Fruit fly (Drosophila melanogaster) whole organism, wandering third instar larva: ENCODE results near the gene CG6628.

Experiments
- CG32264 ChIP-seq: fragments of 200-800 bp; sonication (Bioruptor generic); optimal IDR thresholded peaks from 2 replicates; lab custom pipeline; 2016; ENCODE audit warnings: missing biosample characterization, missing genetic modification characterization
- CrebA ChIP-seq: fragments of 200-800 bp; sonication (Bioruptor generic); optimal IDR thresholded peaks from 2 replicates; lab custom pipeline; 2016; ENCODE audit warnings: missing biosample characterization, mild to moderate bottlenecking, missing genetic modification characterization, borderline replicate concordance
- Dfd ChIP-seq: fragments of >200 bp; optimal IDR thresholded peaks from 2 replicates; lab custom pipeline; 2017; ENCODE audit warnings: missing biosample characterization, missing genetic modification characterization
- Dif ChIP-seq: fragments of 200-275, 200-300 bp; sonication (Bioruptor generic); optimal IDR thresholded peaks from 2 replicates; lab custom pipeline; 2018; ENCODE audit warnings: missing biosample characterization, missing genetic modification characterization; ENCODE audit not compliant: partially characterized antibody
- GATAd ChIP-seq: sonication (Bioruptor generic); optimal IDR thresholded peaks from 2 replicates; lab custom pipeline; 2016; ENCODE audit warnings: missing biosample characterization, missing genetic modification characterization
- HLH106 ChIP-seq: fragments of 200-800 bp; optimal IDR thresholded peaks from 3 replicates; lab custom pipeline; 2019; ENCODE audit warnings: missing biosample characterization, mild to moderate bottlenecking, missing genetic modification characterization, moderate library complexity
- Hnf4 ChIP-seq: fragments of 200-800 bp; sonication (Bioruptor generic); optimal IDR thresholded peaks from 2 replicates; lab custom pipeline; 2016; ENCODE audit warnings: missing biosample characterization, mild to moderate bottlenecking, missing genetic modification characterization
- Hr78 ChIP-seq: fragments of >200 bp; optimal IDR thresholded peaks from 2 replicates; lab custom pipeline; 2017; ENCODE audit warnings: missing biosample characterization, missing genetic modification characterization
- Hr83 ChIP-seq: fragments of 200-300 bp; sonication (Bioruptor generic); optimal IDR thresholded peaks from 2 replicates; lab custom pipeline; 2016; ENCODE audit warnings: missing biosample characterization, mild to moderate bottlenecking, missing genetic modification characterization, moderate library complexity; ENCODE audit not compliant: poor library complexity, severe bottlenecking
- Jra ChIP-seq: sonication (Bioruptor generic); optimal IDR thresholded peaks from 2 replicates; lab custom pipeline; 2016; ENCODE audit warnings: missing biosample characterization, missing genetic modification characterization
- Myc ChIP-seq: fragments of >200 bp; optimal IDR thresholded peaks from 2 replicates; lab custom pipeline; 2017
- N ChIP-seq: fragments of >200 bp; optimal IDR thresholded peaks from 2 replicates; lab custom pipeline; 2018; ENCODE audit warnings: missing biosample characterization, missing external identifiers, missing genetic modification characterization
- OdsH ChIP-seq: fragments of 200-800 bp; sonication (Bioruptor generic); optimal IDR thresholded peaks from 2 replicates; lab custom pipeline; 2016; ENCODE audit warnings: missing biosample characterization, mild to moderate bottlenecking, missing genetic modification characterization
- Rel ChIP-seq, 2 experiments: fragments of 200-800 bp; sonication (Bioruptor generic) in 1 of 2; optimal IDR thresholded peaks; 2 replicates in 1 of 2; 3 replicates in 1 of 2; lab custom pipeline; 2016 to 2019; ENCODE audit warnings: mild to moderate bottlenecking in 2 of 2, missing biosample characterization in 2 of 2, missing genetic modification characterization in 2 of 2, moderate library complexity in 1 of 2
- Sp1 ChIP-seq: fragments of 200-800 bp; sonication (Bioruptor generic); optimal IDR thresholded peaks from 3 replicates; lab custom pipeline; 2019; ENCODE audit warnings: missing biosample characterization, mild to moderate bottlenecking, missing genetic modification characterization, moderate library complexity
- brk ChIP-seq: fragments of 200-800 bp; sonication (Bioruptor generic); optimal IDR thresholded peaks from 2 replicates; lab custom pipeline; 2016; ENCODE audit warnings: missing biosample characterization, mild to moderate bottlenecking, missing genetic modification characterization
- dmrt93B ChIP-seq: fragments of 200-800 bp; sonication (Bioruptor generic); optimal IDR thresholded peaks from 2 replicates; lab custom pipeline; 2018; ENCODE audit warnings: missing biosample characterization, mild to moderate bottlenecking, missing genetic modification characterization
- ey ChIP-seq: fragments of 200-800 bp; sonication (Bioruptor generic); optimal IDR thresholded peaks from 2 replicates; lab custom pipeline; 2016; ENCODE audit warnings: missing biosample characterization, missing genetic modification characterization
- foxo ChIP-seq, 2 experiments: fragments of 200-800 bp; sonication (Bioruptor generic); optimal IDR thresholded peaks; 2 replicates in 1 of 2; 3 replicates in 1 of 2; lab custom pipeline; 2016 to 2017; ENCODE audit warnings: missing biosample characterization in 2 of 2, missing genetic modification characterization in 2 of 2
- fru ChIP-seq: fragments of 200-800 bp; sonication (Bioruptor generic); optimal IDR thresholded peaks from 3 replicates; lab custom pipeline; 2016; ENCODE audit warnings: missing biosample characterization, mild to moderate bottlenecking, missing genetic modification characterization
- h ChIP-seq: fragments of 200-800 bp; sonication (Bioruptor generic); optimal IDR thresholded peaks from 3 replicates; lab custom pipeline; 2016; ENCODE audit warnings: missing biosample characterization, mild to moderate bottlenecking, missing genetic modification characterization
- jim ChIP-seq: fragments of 175-275, 200-325 bp; sonication (Bioruptor generic); optimal IDR thresholded peaks from 2 replicates; lab custom pipeline; 2016; ENCODE audit warnings: missing biosample characterization, mild to moderate bottlenecking, missing genetic modification characterization
- lola ChIP-seq: fragments of >200 bp; optimal IDR thresholded peaks from 2 replicates; lab custom pipeline; 2017; ENCODE audit warnings: missing biosample characterization, missing genetic modification characterization
- pan ChIP-seq: fragments of >200 bp; optimal IDR thresholded peaks from 2 replicates; lab custom pipeline; 2017
- psq ChIP-seq: fragments of 200-800 bp; sonication (Bioruptor generic); optimal IDR thresholded peaks from 3 replicates; lab custom pipeline; 2017; ENCODE audit warnings: missing biosample characterization, mild to moderate bottlenecking, missing genetic modification characterization, moderate library complexity
- rgr ChIP-seq: fragments of 200-800 bp; sonication (Bioruptor generic); optimal IDR thresholded peaks from 3 replicates; lab custom pipeline; 2016; ENCODE audit warnings: missing biosample characterization, mild to moderate bottlenecking, missing genetic modification characterization
- sage ChIP-seq: fragments of 200-800 bp; sonication (Bioruptor generic); optimal IDR thresholded peaks from 2 replicates; lab custom pipeline; 2016; ENCODE audit warnings: missing biosample characterization, mild to moderate bottlenecking, missing genetic modification characterization
- sv ChIP-seq: fragments of 200-800 bp; sonication (Bioruptor generic); optimal IDR thresholded peaks from 3 replicates; lab custom pipeline; 2016; ENCODE audit warnings: missing biosample characterization, missing genetic modification characterization
- usp ChIP-seq: fragments of >200 bp; optimal IDR thresholded peaks from 2 replicates; lab custom pipeline; 2017; ENCODE audit warnings: missing biosample characterization, missing genetic modification characterization
- woc ChIP-seq: sonication (Bioruptor generic); optimal IDR thresholded peaks from 2 replicates; lab custom pipeline; 2016; ENCODE audit warnings: missing biosample characterization, mild to moderate bottlenecking, missing genetic modification characterization

Gene CG6628

DNA sequence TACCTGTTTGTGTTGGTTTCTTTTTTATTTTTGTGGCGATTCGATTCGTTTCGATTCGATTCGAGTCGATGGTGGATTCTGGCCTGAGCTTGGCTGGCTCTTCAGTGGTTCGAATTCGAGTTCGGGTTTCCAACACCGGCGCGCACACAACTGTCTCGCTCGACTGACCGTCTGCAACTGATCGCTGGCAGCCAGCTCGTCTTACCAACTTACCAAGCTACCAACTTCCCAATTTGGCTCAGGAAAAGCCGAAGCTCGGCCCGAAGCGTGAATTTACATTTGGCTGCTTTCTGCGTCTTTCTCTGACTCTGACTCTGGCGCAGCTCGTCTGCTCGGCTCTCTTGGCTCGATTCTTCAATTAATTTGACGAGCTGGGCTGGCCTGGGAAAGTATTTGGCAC is 34.8 kb upstream of the CG6628 start, which contains the start of gene ect:
ect (minus strand) TSS at position 183 of the 400 bp plus-strand sequence.
- TF ChIP-seq Myc (lab: Kevin White, UChicago) (no peak), woc (GFP tag; lab: Kevin White, UChicago) (no peak), Sp1 (GFP tag; lab: Kevin White, UChicago) (no peak), dmrt93B (GFP tag; lab: Kevin White, UChicago) (no peak), CrebA (GFP tag; lab: Kevin White, UChicago) (no peak), sage (GFP tag; lab: Kevin White, UChicago) (no peak), N (GFP tag; lab: Kevin White, UChicago) (no peak), h (GFP tag; lab: Kevin White, UChicago) (no peak), Jra (GFP tag; lab: Kevin White, UChicago) (no peak), lola (GFP tag; lab: Kevin White, UChicago) (no peak), brk (GFP tag; lab: Kevin White, UChicago) (no peak)

DNA sequence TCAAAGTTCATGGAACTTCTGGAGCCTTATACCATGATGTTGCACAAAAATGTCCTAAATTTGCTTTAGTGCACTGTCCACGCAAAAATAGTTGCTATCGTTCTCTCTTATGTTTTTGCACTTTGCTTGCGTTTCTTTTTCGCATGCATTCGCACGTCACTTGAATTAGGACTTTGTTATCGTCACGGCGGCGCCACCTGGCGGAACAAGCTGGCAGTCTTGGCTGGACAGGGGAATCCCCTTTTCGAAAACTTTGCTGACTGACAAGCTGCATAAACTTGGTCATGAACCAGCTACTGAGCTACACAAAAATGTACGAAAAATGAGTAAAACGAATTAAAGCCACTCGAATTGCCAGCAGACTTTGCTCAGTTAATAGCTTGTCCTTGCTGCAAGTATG is 32.8 kb upstream of the CG6628 start:
- TF ChIP-seq Dfd (GFP tag; lab: Kevin White, UChicago) (no peak), Rel (GFP tag; optimal IDR thresholded peaks at IDR 0.05; lab: Kevin White, UChicago) (no peak), Rel (tag; optimal IDR thresholded peaks at IDR 0.05; lab: Kevin White, UChicago) (peak; percentile 23)

DNA sequence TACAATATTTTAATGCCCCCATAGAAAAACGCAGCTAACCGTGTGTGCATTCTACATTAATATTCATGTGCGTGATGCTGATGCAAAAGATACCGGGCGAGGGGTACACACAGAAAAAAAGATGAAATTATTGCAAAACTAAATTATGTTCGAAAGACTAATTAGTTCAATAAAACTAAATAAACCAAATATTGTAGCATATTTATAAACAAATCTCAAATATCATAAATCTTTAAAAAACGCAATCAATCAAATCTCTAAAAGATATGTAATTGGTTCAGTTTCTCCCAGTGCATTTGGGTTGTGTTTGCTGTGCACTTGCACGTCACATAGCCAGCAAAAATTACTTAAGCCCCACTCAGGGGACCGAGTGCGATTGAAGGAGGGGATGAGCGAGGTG is 31.7 kb upstream of the CG6628 start:
- TF ChIP-seq rgr (no peak), brk (GFP tag; lab: Kevin White, UChicago) (no peak), Dfd (GFP tag; lab: Kevin White, UChicago) (no peak), jim (GFP tag; lab: Kevin White, UChicago) (no peak)

DNA sequence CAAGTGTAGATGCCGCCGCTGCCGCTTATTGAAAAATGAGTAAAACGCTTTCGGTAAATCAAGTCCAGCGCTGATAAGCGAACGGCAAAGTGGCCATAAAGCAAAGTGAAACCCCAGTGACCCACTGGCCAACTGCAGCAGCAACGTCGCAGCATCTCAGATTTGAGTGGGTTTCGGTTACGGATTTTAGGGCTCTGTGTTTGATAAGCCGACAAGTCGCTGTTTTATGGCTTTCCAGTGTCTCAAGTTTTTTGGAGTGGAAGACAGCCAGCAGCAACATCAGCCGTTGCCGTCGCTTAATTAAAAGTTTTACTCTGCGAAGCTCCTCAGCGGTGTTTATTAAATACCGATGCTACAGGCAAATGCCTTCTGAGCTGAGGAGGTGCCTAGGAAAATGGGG is 30.5 kb upstream of the CG6628 start:
- TF ChIP-seq h (GFP tag; lab: Kevin White, UChicago) (no peak), Hnf4 (GFP tag; lab: Kevin White, UChicago) (no peak), jim (GFP tag; lab: Kevin White, UChicago) (no peak), usp (GFP tag; lab: Kevin White, UChicago) (no peak), fru (GFP tag; lab: Kevin White, UChicago) (no peak), pan (lab: Kevin White, UChicago) (no peak), sv (GFP tag; lab: Kevin White, UChicago) (no peak)
- TF ChIP-seq, all 38 proteins: peak for 0

DNA sequence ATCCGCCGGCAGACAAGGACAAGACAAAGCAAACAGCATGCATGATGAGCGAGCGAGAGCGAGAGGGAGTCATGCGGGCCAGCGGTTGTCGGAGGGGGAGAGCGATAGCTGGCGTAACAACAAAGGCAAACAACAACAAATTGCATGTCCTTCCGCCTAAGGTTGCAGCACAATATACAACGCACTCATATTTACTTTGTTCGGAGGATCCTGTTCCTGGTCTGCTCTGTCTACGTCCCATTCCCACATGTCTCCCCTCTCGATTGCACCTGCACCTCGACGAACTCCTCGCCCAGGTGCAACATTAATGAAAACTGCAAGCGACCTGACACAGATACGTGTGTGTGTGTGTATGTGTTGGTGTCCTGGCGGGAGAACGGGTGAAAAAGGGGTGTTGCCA is 22.4 kb upstream of the CG6628 start:
- TF ChIP-seq Hr78 (GFP tag; lab: Kevin White, UChicago) (no peak), GATAd (GFP tag; lab: Kevin White, UChicago) (no peak), sage (GFP tag; lab: Kevin White, UChicago) (no peak), psq (no peak)

DNA sequence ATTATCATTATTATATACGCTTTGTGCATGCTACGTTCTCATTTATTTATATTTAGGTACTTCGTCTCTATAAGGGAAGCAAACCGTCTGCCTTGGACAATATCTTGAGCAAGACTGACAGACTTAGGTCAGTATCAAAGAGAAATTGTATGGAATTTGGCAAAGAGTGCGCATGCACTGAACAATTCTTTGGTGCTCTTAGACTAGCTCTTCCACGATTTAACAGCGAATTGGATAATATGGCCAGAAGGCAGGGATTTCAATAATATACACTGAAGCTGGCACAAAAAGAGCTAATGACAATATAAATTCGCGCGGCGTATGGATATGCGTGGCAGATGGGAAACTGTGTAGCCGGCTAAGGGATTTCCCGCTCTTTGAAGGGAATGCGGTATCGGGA is 20.1 kb upstream of the CG6628 start:
- TF ChIP-seq rgr (no peak), Dif (no peak), ey (GFP tag; lab: Kevin White, UChicago) (no peak), N (GFP tag; lab: Kevin White, UChicago) (no peak), foxo (GFP tag; optimal IDR thresholded peaks at IDR 0.05; lab: Kevin White, UChicago) (no peak), Sp1 (GFP tag; lab: Kevin White, UChicago) (no peak), OdsH (GFP tag; lab: Kevin White, UChicago) (no peak), fru (GFP tag; lab: Kevin White, UChicago) (no peak), GATAd (GFP tag; lab: Kevin White, UChicago) (no peak), sv (GFP tag; lab: Kevin White, UChicago) (no peak), CrebA (GFP tag; lab: Kevin White, UChicago) (no peak), pan (lab: Kevin White, UChicago) (no peak), usp (GFP tag; lab: Kevin White, UChicago) (no peak), psq (no peak), HLH106 (tag; lab: Kevin White, UChicago) (no peak), Hr83 (no peak), CG32264 (no peak)
- TF ChIP-seq, all 38 proteins: peak for 0
